Worm (Caenorhabditis elegans) whole organism, L2 larva: Measurements from ENCODE around the gene K10B2.4.

Source experiments
- R02D3.7 ChIP-seq: fragments of 150-350 bp; optimal IDR thresholded peaks from 2 replicates; lab custom pipeline; 2014; ENCODE audit warnings: missing biosample characterization, missing genetic modification characterization
- ceh-82 ChIP-seq: fragments of 150-350 bp; optimal IDR thresholded peaks from 2 replicates; lab custom pipeline; 2014; ENCODE audit warnings: missing biosample characterization, missing genetic modification characterization
- mab-5 ChIP-seq: fragments of 150-350 bp; optimal IDR thresholded peaks from 2 replicates; lab custom pipeline; 2014; ENCODE audit warnings: missing biosample characterization, missing genetic modification characterization
- nhr-12 ChIP-seq: fragments of 150-350 bp; optimal IDR thresholded peaks from 2 replicates; lab custom pipeline; 2014; ENCODE audit warnings: missing biosample characterization, missing genetic modification characterization
- nhr-25 ChIP-seq: fragments of 150-350 bp; sonication (generic microtip); optimal IDR thresholded peaks from 3 replicates; lab custom pipeline; 2014; ENCODE audit warnings: missing biosample characterization, missing genetic modification characterization
- sma-3 ChIP-seq: sonication (generic microtip); optimal IDR thresholded peaks from 2 replicates; lab custom pipeline; 2016; ENCODE audit warnings: missing genetic modification reagents, missing genetic modification characterization, missing compliant biosample characterization
- snpc-4 ChIP-seq: fragments of 150-350 bp; optimal IDR thresholded peaks from 2 replicates; lab custom pipeline; 2014; ENCODE audit warnings: missing biosample characterization, missing genetic modification characterization
- unc-55 ChIP-seq: fragments of 150-350 bp; sonication (generic microtip); optimal IDR thresholded peaks from 3 replicates; lab custom pipeline; 2014; ENCODE audit warnings: missing biosample characterization, missing genetic modification reagents, missing genetic modification characterization
- zag-1 ChIP-seq: fragments of 150-350 bp; optimal IDR thresholded peaks from 2 replicates; lab custom pipeline; 2014; ENCODE audit warnings: missing biosample characterization, missing genetic modification characterization
- ztf-11 ChIP-seq: sonication (generic microtip); optimal IDR thresholded peaks from 2 replicates; lab custom pipeline; 2017; ENCODE audit warnings: missing biosample characterization, missing genetic modification characterization

- TF ChIP-seq R02D3.7 (tag; lab: Kevin White, UChicago): no peak
- TF ChIP-seq zag-1 (tag; lab: Kevin White, UChicago): no peak
- TF ChIP-seq mab-5 (tag; lab: Kevin White, UChicago): no peak
- TF ChIP-seq nhr-12 (tag; lab: Kevin White, UChicago): no peak
- no peak for TF ChIP-seq ztf-11
- no peak for TF ChIP-seq sma-3 (GFP tag; lab: Kevin White, UChicago)
- TF ChIP-seq ceh-82 (tag; lab: Kevin White, UChicago): no peak
- no peak for TF ChIP-seq nhr-25 (tag; lab: Kevin White, UChicago)
- TF ChIP-seq unc-55 (GFP tag; lab: Kevin White, UChicago): no peak
- no peak for TF ChIP-seq snpc-4
These were observed 38.7 kb downstream of the K10B2.4 start for ce11 chrII:6322081-6322480.
